Fruit fly (Drosophila melanogaster) whole organism, embryonic: ENCODE data around the gene CG44000.

Experiments used
- Abd-B ChIP-seq: fragments of 200-800 bp; sonication (Bioruptor generic); optimal IDR thresholded peaks from 2 replicates; lab custom pipeline; 2018; ENCODE audit warnings: missing biosample characterization, mild to moderate bottlenecking, missing genetic modification characterization, moderate library complexity
- Ada2b ChIP-seq: fragments of 200-800 bp; sonication (Bioruptor generic); IDR thresholded peaks from 2 replicates; pipeline ENCODE4 v1.3.6; 2022; ENCODE audit warnings: missing biosample characterization, missing genetic modification characterization
- Atf3 ChIP-seq: fragments of 200-800 bp; sonication (Bioruptor generic); optimal IDR thresholded peaks from 3 replicates; lab custom pipeline; 2016; ENCODE audit warnings: missing biosample characterization, missing genetic modification characterization
- Bteb2 ChIP-seq: fragments of 200-800 bp; sonication (Bioruptor generic); optimal IDR thresholded peaks from 2 replicates; lab custom pipeline; 2016; ENCODE audit warnings: missing biosample characterization, missing genetic modification characterization
- CG11398 ChIP-seq: fragments of 200-800 bp; sonication (Bioruptor generic); optimal IDR thresholded peaks from 2 replicates; lab custom pipeline; 2016; ENCODE audit warnings: missing biosample characterization, missing genetic modification characterization
- CG13287 ChIP-seq: fragments of 200-800 bp; sonication (Bioruptor generic); IDR thresholded peaks from 2 replicates; pipeline ENCODE4 v1.3.6; 2022; ENCODE audit warnings: missing biosample characterization, missing genetic modification characterization; ENCODE audit not compliant: partially characterized antibody
- CG15269 ChIP-seq: fragments of 200-800 bp; sonication (Bioruptor generic); optimal IDR thresholded peaks from 2 replicates; lab custom pipeline; 2018; ENCODE audit warnings: missing biosample characterization, mild to moderate bottlenecking, missing genetic modification characterization, moderate library complexity
- CG18764 ChIP-seq: fragments of 200-800 bp; sonication (Bioruptor generic); optimal IDR thresholded peaks from 3 replicates; lab custom pipeline; 2016; ENCODE audit warnings: missing biosample characterization, missing genetic modification characterization
- CG2875 ChIP-seq: fragments of 200-800 bp; sonication (Bioruptor generic); optimal IDR thresholded peaks from 2 replicates; lab custom pipeline; 2017; ENCODE audit warnings: missing biosample characterization, mild to moderate bottlenecking, missing genetic modification characterization, missing genetic modification reagents
- CG31365 ChIP-seq: fragments of 200-800 bp; sonication (Bioruptor generic); optimal IDR thresholded peaks from 2 replicates; lab custom pipeline; 2018; ENCODE audit warnings: missing biosample characterization, mild to moderate bottlenecking, missing genetic modification characterization
- CG3163 ChIP-seq: fragments of 200-800 bp; sonication (Bioruptor generic); optimal IDR thresholded peaks from 3 replicates; lab custom pipeline; 2016; ENCODE audit warnings: missing biosample characterization, missing genetic modification characterization
- CG34422 ChIP-seq: fragments of 200-800 bp; sonication (Bioruptor generic); IDR thresholded peaks from 3 replicates; pipeline ENCODE4 v1.3.6; 2022; ENCODE audit warnings: missing biosample characterization, missing genetic modification characterization
- CG42726 ChIP-seq: fragments of 200-800 bp; sonication (Bioruptor generic); IDR thresholded peaks from 2 replicates; pipeline ENCODE4 v1.3.6; 2022; ENCODE audit warnings: missing biosample characterization, missing genetic modification characterization; ENCODE audit not compliant: partially characterized antibody
- CG4820 ChIP-seq: fragments of 200-800 bp; sonication (Bioruptor generic); optimal IDR thresholded peaks from 3 replicates; lab custom pipeline; 2016; ENCODE audit warnings: missing biosample characterization, missing genetic modification characterization
- CG6272 ChIP-seq: fragments of 200-800 bp; sonication (Bioruptor generic); IDR thresholded peaks from 2 replicates; pipeline ENCODE4 v1.3.6; 2022; ENCODE audit warnings: missing biosample characterization, missing genetic modification characterization
- CG6683 ChIP-seq: fragments of 200-800 bp; sonication (Bioruptor generic); optimal IDR thresholded peaks from 2 replicates; lab custom pipeline; 2017; ENCODE audit warnings: missing biosample characterization, mild to moderate bottlenecking, missing genetic modification characterization, missing genetic modification reagents
- CG7357 ChIP-seq: fragments of 200-800 bp; sonication (Bioruptor generic); IDR thresholded peaks from 3 replicates; pipeline ENCODE4 v1.3.6; 2022; ENCODE audit warnings: missing biosample characterization, missing genetic modification characterization
- CG7963 ChIP-seq: fragments of 200-800 bp; sonication (Bioruptor generic); IDR thresholded peaks from 3 replicates; pipeline ENCODE4 v1.3.6; 2022; ENCODE audit warnings: missing biosample characterization, missing genetic modification characterization; ENCODE audit not compliant: partially characterized antibody
- CG8281 ChIP-seq: fragments of 200-800 bp; sonication (Bioruptor generic); optimal IDR thresholded peaks from 2 replicates; lab custom pipeline; 2018; ENCODE audit warnings: missing biosample characterization, mild to moderate bottlenecking, missing genetic modification characterization, moderate library complexity
- CG8478 ChIP-seq: fragments of >200 bp; optimal IDR thresholded peaks from 2 replicates; lab custom pipeline; 2018
- CG9727 ChIP-seq: fragments of 200-800 bp; sonication (Bioruptor generic); optimal IDR thresholded peaks from 3 replicates; lab custom pipeline; 2017; ENCODE audit warnings: missing biosample characterization, mild to moderate bottlenecking, missing genetic modification characterization
- CG9817 ChIP-seq: fragments of 200-800 bp; sonication (Bioruptor generic); optimal IDR thresholded peaks from 2 replicates; lab custom pipeline; 2018; ENCODE audit warnings: missing biosample characterization, mild to moderate bottlenecking, missing genetic modification characterization, moderate library complexity
- Dll ChIP-seq: fragments of 200-800 bp; sonication (Bioruptor generic); IDR thresholded peaks from 4 replicates; pipeline ENCODE4 v1.3.6; 2022; ENCODE audit warnings: missing biosample characterization, missing genetic modification characterization; ENCODE audit not compliant: partially characterized antibody
- GATAe ChIP-seq: fragments of 200-800 bp; sonication (Bioruptor generic); conservative IDR thresholded peaks from 2 replicates; pipeline ENCODE4 v1.3.6; 2022; ENCODE audit warnings: missing biosample characterization, missing genetic modification characterization
- HmgZ ChIP-seq: fragments of 200-800 bp; sonication (Bioruptor generic); optimal IDR thresholded peaks from 2 replicates; lab custom pipeline; 2018; ENCODE audit warnings: missing biosample characterization, mild to moderate bottlenecking, missing genetic modification characterization
- Hr3 ChIP-seq: fragments of 200-800 bp; sonication (Bioruptor generic); optimal IDR thresholded peaks from 3 replicates; lab custom pipeline; 2016; ENCODE audit warnings: missing biosample characterization, missing genetic modification characterization
- Hr51 ChIP-seq, 2 experiments: fragments of 200-800 bp; sonication (Bioruptor generic); optimal IDR thresholded peaks; 2 replicates in 1 of 2; 3 replicates in 1 of 2; lab custom pipeline; 2016 to 2018; ENCODE audit warnings: missing biosample characterization in 2 of 2, missing genetic modification characterization in 2 of 2, mild to moderate bottlenecking in 1 of 2, moderate library complexity in 1 of 2
- Lhr ChIP-seq: fragments of 200-800 bp; sonication (Bioruptor generic); optimal IDR thresholded peaks from 3 replicates; lab custom pipeline; 2017; ENCODE audit warnings: mild to moderate bottlenecking, missing biosample characterization, missing genetic modification reagents, missing genetic modification characterization
- NC2β ChIP-seq: fragments of 200-800 bp; sonication (Bioruptor generic); optimal IDR thresholded peaks from 2 replicates; lab custom pipeline; 2016; ENCODE audit warnings: missing biosample characterization, missing genetic modification characterization
- Ptx1 ChIP-seq: fragments of 200-800 bp; sonication (Bioruptor generic); IDR thresholded peaks from 2 replicates; pipeline ENCODE4 v1.3.6; 2022; ENCODE audit warnings: missing biosample characterization, missing genetic modification characterization
- Rx ChIP-seq: fragments of 200-800 bp; sonication (Bioruptor generic); IDR thresholded peaks from 2 replicates; pipeline ENCODE4 v1.3.6; 2022; ENCODE audit warnings: missing biosample characterization, missing genetic modification characterization
- Xbp1 ChIP-seq: fragments of 200-800 bp; sonication (Bioruptor generic); optimal IDR thresholded peaks from 3 replicates; lab custom pipeline; 2016; ENCODE audit warnings: missing biosample characterization, mild to moderate bottlenecking, missing genetic modification characterization
- abd-A ChIP-seq: fragments of 200-800 bp; sonication (Bioruptor generic); optimal IDR thresholded peaks from 3 replicates; lab custom pipeline; 2019; ENCODE audit warnings: missing biosample characterization, mild to moderate bottlenecking, missing genetic modification characterization, moderate library complexity
- ci ChIP-seq: fragments of 200-800 bp; sonication (Bioruptor generic); IDR thresholded peaks from 3 replicates; pipeline ENCODE4 v1.3.6; 2022; ENCODE audit warnings: missing biosample characterization, missing genetic modification characterization
- ftz-f1 ChIP-seq: fragments of 200-800 bp; sonication (Bioruptor generic); optimal IDR thresholded peaks from 2 replicates; lab custom pipeline; 2016; ENCODE audit warnings: missing biosample characterization, missing genetic modification characterization
- fu2 ChIP-seq: fragments of 200-800 bp; sonication (Bioruptor generic); optimal IDR thresholded peaks from 2 replicates; lab custom pipeline; 2016; ENCODE audit warnings: missing biosample characterization, missing genetic modification characterization
- grn ChIP-seq: fragments of 200-800 bp; sonication (Bioruptor generic); optimal IDR thresholded peaks from 3 replicates; lab custom pipeline; 2017; ENCODE audit warnings: missing biosample characterization, missing genetic modification characterization
- ind ChIP-seq: fragments of 200-800 bp; sonication (Bioruptor generic); optimal IDR thresholded peaks from 3 replicates; lab custom pipeline; 2016; ENCODE audit warnings: missing biosample characterization, missing genetic modification characterization
- lov ChIP-seq, 2 experiments: fragments of 200-800 bp in 1 of 2; fragments of >200 bp in 1 of 2; sonication (Bioruptor generic) in 1 of 2; IDR thresholded peaks in 1 of 2; optimal IDR thresholded peaks in 1 of 2; 2 replicates in 1 of 2; 3 replicates in 1 of 2; pipeline versions ENCODE4 v1.3.6 to Lab custom; 2017 to 2022; ENCODE audit warnings: missing biosample characterization in 1 of 2, missing genetic modification characterization in 1 of 2
- mam ChIP-seq: fragments of 200-800 bp; sonication (Bioruptor generic); optimal IDR thresholded peaks from 3 replicates; lab custom pipeline; 2016; ENCODE audit warnings: missing biosample characterization, missing genetic modification characterization
- oc ChIP-seq: fragments of 200-800 bp; sonication (Bioruptor generic); optimal IDR thresholded peaks from 2 replicates; lab custom pipeline; 2018; ENCODE audit warnings: missing biosample characterization, mild to moderate bottlenecking, missing genetic modification characterization, moderate library complexity
- salm ChIP-seq: fragments of 200-800 bp; sonication (Bioruptor generic); optimal IDR thresholded peaks from 2 replicates; lab custom pipeline; 2018; ENCODE audit warnings: missing biosample characterization, mild to moderate bottlenecking, missing genetic modification characterization
- seq ChIP-seq: fragments of 200-800 bp; sonication (Bioruptor generic); IDR thresholded peaks from 2 replicates; pipeline ENCODE4 v1.3.6; 2022; ENCODE audit warnings: missing biosample characterization, missing genetic modification characterization
- shn ChIP-seq: fragments of 200-800 bp; sonication (Bioruptor generic); optimal IDR thresholded peaks from 3 replicates; lab custom pipeline; 2016; ENCODE audit warnings: missing biosample characterization, missing genetic modification characterization
- sim ChIP-seq: fragments of 200-800 bp; sonication (Bioruptor generic); IDR thresholded peaks from 2 replicates; pipeline ENCODE4 v1.3.6; 2022; ENCODE audit warnings: missing biosample characterization, missing genetic modification characterization
- tin ChIP-seq: fragments of 200-800 bp; sonication (Bioruptor generic); optimal IDR thresholded peaks from 3 replicates; lab custom pipeline; 2016; ENCODE audit warnings: missing biosample characterization, missing genetic modification characterization
- tio ChIP-seq: fragments of 200-800 bp; sonication (Bioruptor generic); optimal IDR thresholded peaks from 2 replicates; lab custom pipeline; 2017; ENCODE audit warnings: missing biosample characterization, missing genetic modification characterization, inconsistent platforms
- unc-4 ChIP-seq: fragments of 200-800 bp; sonication (Bioruptor generic); IDR thresholded peaks from 2 replicates; pipeline ENCODE4 v1.3.6; 2022; ENCODE audit warnings: missing biosample characterization, missing genetic modification characterization; ENCODE audit not compliant: partially characterized antibody
- z ChIP-seq: fragments of 200-800 bp; sonication (Bioruptor generic); IDR thresholded peaks from 3 replicates; pipeline ENCODE4 v1.3.6; 2022; ENCODE audit warnings: missing biosample characterization, missing genetic modification characterization

CG44000 gene

DNA sequence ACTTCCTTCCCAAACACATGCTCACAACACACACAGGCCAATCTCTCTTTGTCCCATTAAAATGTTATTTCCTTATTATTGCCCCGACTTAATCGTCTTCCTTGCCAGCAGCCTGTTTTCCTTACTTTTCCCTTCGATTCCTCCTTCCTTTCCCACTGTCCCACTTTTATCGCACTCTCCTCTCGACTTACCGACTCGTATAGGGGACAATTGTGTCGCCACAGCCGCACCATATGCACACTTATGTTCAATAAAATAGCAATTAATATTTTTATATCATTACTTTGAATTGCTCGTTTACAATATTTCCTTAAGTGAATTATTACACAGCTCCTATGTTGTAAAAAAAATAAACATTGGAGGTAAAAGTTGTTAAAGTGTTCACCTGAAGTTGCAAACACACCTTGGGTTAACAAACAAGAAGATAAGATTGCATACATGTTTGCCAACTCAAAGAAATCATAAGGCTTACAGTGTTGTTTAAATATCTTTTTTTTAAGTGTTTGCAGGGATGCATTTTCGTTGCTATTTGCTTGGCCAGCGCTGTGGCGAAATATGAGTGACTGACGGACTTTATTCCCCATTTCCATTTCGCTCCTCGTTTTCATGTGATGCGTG, 43.9 kb downstream of the CG44000 start (continued):
- TF ChIP-seq CG8478 (lab: Kevin White, UChicago), result no peak
- TF ChIP-seq CG3163, result peak; percentile 11
- peak; percentile 23; the same call in 1 of the 3 replicates for TF ChIP-seq CG7357 (GFP tag; lab: Robert Waterston, UW)
- TF ChIP-seq salm (tag; lab: Kevin White, UChicago), result peak; percentile 75
- peak; percentile 61 for TF ChIP-seq CG9817 (tag; lab: Kevin White, UChicago)
- TF ChIP-seq HmgZ (tag; lab: Kevin White, UChicago), result peak; percentile 66
- peak; percentile 51 for TF ChIP-seq shn (GFP tag; lab: Kevin White, UChicago)
- peak; percentile 54 for TF ChIP-seq Ada2b (GFP tag; lab: Robert Waterston, UW)
- peak; percentile 48 for TF ChIP-seq Hr3
- TF ChIP-seq sim (GFP tag; lab: Robert Waterston, UW), result no peak; the same call in 1 of the 2 replicates
- peak; percentile 51 to 89 for TF ChIP-seq Hr51 (GFP tag; optimal IDR thresholded peaks at IDR 0.05; lab: Kevin White, UChicago)
- peak; percentile 26 for TF ChIP-seq fu2 (GFP tag; lab: Kevin White, UChicago)
- peak; percentile 62 for TF ChIP-seq Rx
- TF ChIP-seq unc-4 (GFP tag; lab: Robert Waterston, UW), result no peak
- TF ChIP-seq lov (optimal IDR thresholded peaks at IDR 0.05; lab: Kevin White, UChicago), result no peak
- no peak for TF ChIP-seq lov (GFP tag; IDR thresholded peaks at IDR 0.05; lab: Robert Waterston, UW)
- TF ChIP-seq CG15269, result peak; percentile 84
- TF ChIP-seq CG2875 (GFP tag; lab: Kevin White, UChicago), result peak; percentile 64
- TF ChIP-seq Lhr (GFP tag; lab: Kevin White, UChicago), result no peak
- peak; percentile 61 for TF ChIP-seq Abd-B (GFP tag; lab: Kevin White, UChicago)
- TF ChIP-seq ind (GFP tag; lab: Kevin White, UChicago), result peak; percentile 68
- TF ChIP-seq z (GFP tag; lab: Robert Waterston, UW), result peak; percentile 30; the same call in 1 of the 3 replicates
- TF ChIP-seq tio (GFP tag; lab: Kevin White, UChicago), result peak; percentile 87
- TF ChIP-seq Atf3 (GFP tag; lab: Kevin White, UChicago), result peak; percentile 21
- TF ChIP-seq ci (GFP tag; lab: Robert Waterston, UW), result peak; percentile 86
- peak; percentile 49 for TF ChIP-seq tin (GFP tag; lab: Kevin White, UChicago)
- peak; percentile 57 for TF ChIP-seq CG6683 (GFP tag; lab: Kevin White, UChicago)
- peak; percentile 43 for TF ChIP-seq CG11398 (GFP tag; lab: Kevin White, UChicago)
- TF ChIP-seq ftz-f1 (GFP tag; lab: Kevin White, UChicago), result no peak
- peak; percentile 38 for TF ChIP-seq CG18764
- no peak for TF ChIP-seq Dll (GFP tag; lab: Robert Waterston, UW)
- TF ChIP-seq Ptx1 (GFP tag; lab: Robert Waterston, UW), result peak; percentile 72
- TF ChIP-seq CG13287, result no peak
- TF ChIP-seq CG31365 (tag; lab: Kevin White, UChicago), result peak; percentile 49
- no peak for TF ChIP-seq CG7963 (GFP tag; lab: Robert Waterston, UW)
- peak; percentile 56 for TF ChIP-seq NC2β (GFP tag; lab: Kevin White, UChicago)
- peak; percentile 77 for TF ChIP-seq Xbp1 (GFP tag; lab: Kevin White, UChicago)
- TF ChIP-seq CG6272, result no peak
- peak; percentile 59 for TF ChIP-seq mam
- peak; percentile 82 for TF ChIP-seq CG9727 (GFP tag; lab: Kevin White, UChicago)
- TF ChIP-seq seq, result peak; percentile 77
- TF ChIP-seq Bteb2 (GFP tag; lab: Kevin White, UChicago), result peak; percentile 53
- no peak for TF ChIP-seq grn (GFP tag; lab: Kevin White, UChicago)
- peak; percentile 59 for TF ChIP-seq abd-A (tag; lab: Kevin White, UChicago)
- TF ChIP-seq CG34422 (GFP tag; lab: Robert Waterston, UW), result peak; percentile 49; the same call in 1 of the 3 replicates
- no peak for TF ChIP-seq GATAe (GFP tag; lab: Robert Waterston, UW)
- no peak for TF ChIP-seq CG42726 (GFP tag; lab: Robert Waterston, UW)
- peak; percentile 50 for TF ChIP-seq oc (tag; lab: Kevin White, UChicago)
- TF ChIP-seq CG4820, result peak; percentile 56
- TF ChIP-seq CG8281 (tag; lab: Kevin White, UChicago), result peak; percentile 67
